Worm (Caenorhabditis elegans): Measurements from ENCODE around the gene fbxa-128.
"Not testable (repeated sequence)": the region's sequence is repeated elsewhere in the genome, so short reads cannot be mapped to it uniquely, and the experiment has no call there.

fbxa-128 gene

ce11 chrIII:11141791-11142490, 3.0 kb upstream of the fbxa-128 start, which contains the start of the genes Y47D3A.1 and pola-1 (continued):
- TF ChIP-seq mxl-3 (GFP tag; optimal IDR thresholded peaks at IDR 0.05) (peak; percentile 51), dmd-6 (GFP tag; IDR thresholded peaks at IDR 0.05) (peak; percentile 56; the same call in 1 of the 2 replicates)

ce11 chrIII:11131475-11131874, 7.4 kb downstream of the fbxa-128 start, which contains the start of gene pha-1:
TSS of gene pha-1 (plus strand) at chrIII:11131775.
- not testable (repeated sequence) for TF ChIP-seq egl-43 (GFP tag; IDR thresholded peaks at IDR 0.05); lim-7 (GFP tag; IDR thresholded peaks at IDR 0.05); lir-3 (tag; optimal IDR thresholded peaks at IDR 0.05)

- TF ChIP-seq F37D6.2 (tag; optimal IDR thresholded peaks at IDR 0.05) (no peak), aha-1 (tag) (peak; percentile 61), ceh-28 (tag; optimal IDR thresholded peaks at IDR 0.05) (peak; percentile 0)
These were observed 9.6 kb downstream of the fbxa-128 start for ce11 chrIII:11129363-11129762.

- no peak for TF ChIP-seq saeg-2 (GFP tag; IDR thresholded peaks at IDR 0.05)
- TF ChIP-seq daf-16 (GFP tag; optimal IDR thresholded peaks at IDR 0.05), result no peak
- TF ChIP-seq daf-16 (tag; optimal IDR thresholded peaks at IDR 0.05), result no peak
- TF ChIP-seq cey-2 (tag; optimal IDR thresholded peaks at IDR 0.05; ENCODE audit: borderline replicate concordance, insufficient read depth), result no peak
- TF ChIP-seq nhr-25 (tag; optimal IDR thresholded peaks at IDR 0.05; ENCODE audit: borderline replicate concordance, insufficient read depth), result no peak
- no peak for TF ChIP-seq nhr-42 (GFP tag; IDR thresholded peaks at IDR 0.05)
- no peak for TF ChIP-seq tra-1 (GFP tag; IDR thresholded peaks at IDR 0.05)
These were observed 11.4 kb downstream of the fbxa-128 start, which contains the start of gene Y48A6C.8 for ce11 chrIII:11127528-11127927. TSS of gene Y48A6C.8 (minus strand) at chrIII:11127628.

- TF ChIP-seq lin-38 (GFP tag; IDR thresholded peaks at IDR 0.05), result peak; percentile 49
- TF ChIP-seq zfp-2 (tag; optimal IDR thresholded peaks at IDR 0.05), result no peak
- no peak for TF ChIP-seq nhr-42 (GFP tag; IDR thresholded peaks at IDR 0.05)
- 0 out of 2 replicates have a peak, but pooled peaks have one; percentile 18 for TF ChIP-seq Y48G9A.11 (GFP tag; IDR thresholded peaks at IDR 0.05)
- 0 out of 2 replicates have a peak, but pooled peaks have one; percentile 15 for TF ChIP-seq set-16 (GFP tag; IDR thresholded peaks at IDR 0.05)
- 0 out of 2 replicates have a peak, but pooled peaks have one; percentile 19 for TF ChIP-seq vab-7 (GFP tag; IDR thresholded peaks at IDR 0.05)
- no peak for TF ChIP-seq nhr-6 (tag; optimal IDR thresholded peaks at IDR 0.05)
These were observed 15.1 kb downstream of the fbxa-128 start for ce11 chrIII:11123844-11124243.

ce11 chrIII:11119176-11119853, 19.6 kb downstream of the fbxa-128 start, which contains the start of the genes sup-35 and Y48A6C.4:
TSS of gene sup-35 (minus strand) at chrIII:11119226.
TSS of gene Y48A6C.4 (plus strand) at chrIII:11119803.
- peak; percentile 87 for TF ChIP-seq unc-130 (GFP tag; optimal IDR thresholded peaks at IDR 0.05)
- TF ChIP-seq madf-9 (GFP tag; conservative IDR thresholded peaks at IDR 0.05), result no peak
- TF ChIP-seq nhr-28 (tag; optimal IDR thresholded peaks at IDR 0.05), result peak; percentile 27
- peak; percentile 8 for TF ChIP-seq lir-3 (tag; optimal IDR thresholded peaks at IDR 0.05)
- TF ChIP-seq madf-5 (GFP tag; IDR thresholded peaks at IDR 0.05), result no peak
- TF ChIP-seq mes-2 (tag; optimal IDR thresholded peaks at IDR 0.05; ENCODE audit: poor library complexity, severe bottlenecking), result peak; percentile 96
- peak; percentile 7 for TF ChIP-seq nhr-25 (tag; optimal IDR thresholded peaks at IDR 0.05; ENCODE audit: borderline replicate concordance, insufficient read depth)
- TF ChIP-seq daf-8 (GFP tag; IDR thresholded peaks at IDR 0.05), result no peak
- peak; percentile 37 for TF ChIP-seq fkh-10 (GFP tag; optimal IDR thresholded peaks at IDR 0.05)
- TF ChIP-seq F44E2.7 (GFP tag; IDR thresholded peaks at IDR 0.05), result no peak
- TF ChIP-seq ceh-28 (tag; optimal IDR thresholded peaks at IDR 0.05), result no peak
- TF ChIP-seq dve-1 (tag; optimal IDR thresholded peaks at IDR 0.05; ENCODE audit: insufficient read depth), result peak; percentile 66
- 0 out of 2 replicates have a peak, but pooled peaks have one; percentile 40 for TF ChIP-seq vab-7 (GFP tag; IDR thresholded peaks at IDR 0.05)
- no peak for TF ChIP-seq nhr-41 (GFP tag; IDR thresholded peaks at IDR 0.05)
- no peak for TF ChIP-seq lin-29 (GFP tag; IDR thresholded peaks at IDR 0.05)
- TF ChIP-seq T26A8.4 (GFP tag; IDR thresholded peaks at IDR 0.05), result no peak
- TF ChIP-seq D1046.2 (GFP tag; IDR thresholded peaks at IDR 0.05), result no peak
- no peak for TF ChIP-seq dmd-8 (GFP tag; IDR thresholded peaks at IDR 0.05)
- TF ChIP-seq hmg-1.1 (GFP tag; IDR thresholded peaks at IDR 0.05), result 0 out of 2 replicates have a peak, but pooled peaks have one; percentile 42
- TF ChIP-seq daf-16 (GFP tag; optimal IDR thresholded peaks at IDR 0.05), result peak in 1 of 2 experiments; percentile 14
- TF ChIP-seq daf-16 (tag; optimal IDR thresholded peaks at IDR 0.05), result peak; percentile 21
- TF ChIP-seq egl-43 (GFP tag; IDR thresholded peaks at IDR 0.05), result no peak
- TF ChIP-seq dmd-9 (GFP tag; IDR thresholded peaks at IDR 0.05), result 0 out of 2 replicates have a peak, but pooled peaks have one; percentile 5
